Worm (Caenorhabditis elegans): Measurements from ENCODE around the gene ZK105.12.
A peak's percentile ranks its signal among the peaks of the same experiment; 100 is the strongest.

The ZK105.12 gene

ce11 chrV:7730488-7730887 lies 14.6 kb upstream of the ZK105.12 start (continued):
- TF ChIP-seq nhr-90 (tag; optimal IDR thresholded peaks at IDR 0.05) (peak; percentile 35), T07F8.4 (tag; optimal IDR thresholded peaks at IDR 0.05) (no peak), pbrm-1 (GFP tag; IDR thresholded peaks at IDR 0.05) (no peak), F33H1.4 (GFP tag; IDR thresholded peaks at IDR 0.05) (peak; percentile 8; the same call in 1 of the 2 replicates), ceh-91 (GFP tag; IDR thresholded peaks at IDR 0.05) (no peak), die-1 (tag; optimal IDR thresholded peaks at IDR 0.05) (no peak), attf-6 (GFP tag; IDR thresholded peaks at IDR 0.05) (no peak), F37B4.10 (GFP tag; IDR thresholded peaks at IDR 0.05) (no peak), F39B2.1 (GFP tag; IDR thresholded peaks at IDR 0.05) (no peak), ztf-22 (GFP tag; optimal IDR thresholded peaks at IDR 0.05) (no peak), ztf-3 (GFP tag; optimal IDR thresholded peaks at IDR 0.05) (no peak), cebp-2 (GFP tag; IDR thresholded peaks at IDR 0.05) (no peak), hlh-12 (tag; optimal IDR thresholded peaks at IDR 0.05) (no peak), efl-1 (GFP tag; optimal IDR thresholded peaks at IDR 0.05) (no peak), B0035.1 (tag; optimal IDR thresholded peaks at IDR 0.05) (no peak), F49E8.2 (tag; optimal IDR thresholded peaks at IDR 0.05; ENCODE audit: insufficient read depth) (no peak), mel-28 (tag; optimal IDR thresholded peaks at IDR 0.05; ENCODE audit: borderline replicate concordance) (no peak), Y53F4B.3 (GFP tag; IDR thresholded peaks at IDR 0.05) (no peak), lir-1 (GFP tag; conservative IDR thresholded peaks at IDR 0.05) (no peak), zim-3 (tag; optimal IDR thresholded peaks at IDR 0.05) (no peak), hmg-1.2 (GFP tag; IDR thresholded peaks at IDR 0.05) (peak; percentile 42; the same call in 1 of the 2 replicates), fkh-3 (tag; optimal IDR thresholded peaks at IDR 0.05) (no peak), rpc-1 (optimal IDR thresholded peaks at IDR 0.05) (peak; percentile 54), rpc-1 (tag; optimal IDR thresholded peaks at IDR 0.05) (peak; percentile 74), bed-1 (GFP tag; IDR thresholded peaks at IDR 0.05) (no peak), ztf-25 (GFP tag; IDR thresholded peaks at IDR 0.05) (no peak), dpl-1 (GFP tag; optimal IDR thresholded peaks at IDR 0.05) (no peak), K12H6.12 (tag; optimal IDR thresholded peaks at IDR 0.05) (peak; percentile 49), atf-7 (tag; optimal IDR thresholded peaks at IDR 0.05) (no peak), C17E4.6 (GFP tag; IDR thresholded peaks at IDR 0.05) (no peak), nhr-179 (tag; optimal IDR thresholded peaks at IDR 0.05) (no peak), T26A5.8 (tag; optimal IDR thresholded peaks at IDR 0.05) (no peak), lsl-1 (GFP tag; optimal IDR thresholded peaks at IDR 0.05) (peak; percentile 12), ccch-3 (GFP tag; optimal IDR thresholded peaks at IDR 0.05) (no peak)

ce11 chrV:7728679-7729027 lies 12.7 kb upstream of the ZK105.12 start, which contains the start of gene Y97E10C.1:
TSS of gene Y97E10C.1 (plus strand) at chrV:7728879.
- TF ChIP-seq hmg-1.2 (GFP tag; IDR thresholded peaks at IDR 0.05), result no peak
- no peak for TF ChIP-seq dpff-1 (tag; optimal IDR thresholded peaks at IDR 0.05)
- no peak for TF ChIP-seq B0336.3 (GFP tag; IDR thresholded peaks at IDR 0.05)
- no peak for TF ChIP-seq pbrm-1 (GFP tag; IDR thresholded peaks at IDR 0.05)
- TF ChIP-seq ccch-3 (GFP tag; optimal IDR thresholded peaks at IDR 0.05), result no peak
- no peak for TF ChIP-seq Y53F4B.3 (GFP tag; IDR thresholded peaks at IDR 0.05)
- TF ChIP-seq ztf-18 (tag; optimal IDR thresholded peaks at IDR 0.05), result no peak

DNA sequence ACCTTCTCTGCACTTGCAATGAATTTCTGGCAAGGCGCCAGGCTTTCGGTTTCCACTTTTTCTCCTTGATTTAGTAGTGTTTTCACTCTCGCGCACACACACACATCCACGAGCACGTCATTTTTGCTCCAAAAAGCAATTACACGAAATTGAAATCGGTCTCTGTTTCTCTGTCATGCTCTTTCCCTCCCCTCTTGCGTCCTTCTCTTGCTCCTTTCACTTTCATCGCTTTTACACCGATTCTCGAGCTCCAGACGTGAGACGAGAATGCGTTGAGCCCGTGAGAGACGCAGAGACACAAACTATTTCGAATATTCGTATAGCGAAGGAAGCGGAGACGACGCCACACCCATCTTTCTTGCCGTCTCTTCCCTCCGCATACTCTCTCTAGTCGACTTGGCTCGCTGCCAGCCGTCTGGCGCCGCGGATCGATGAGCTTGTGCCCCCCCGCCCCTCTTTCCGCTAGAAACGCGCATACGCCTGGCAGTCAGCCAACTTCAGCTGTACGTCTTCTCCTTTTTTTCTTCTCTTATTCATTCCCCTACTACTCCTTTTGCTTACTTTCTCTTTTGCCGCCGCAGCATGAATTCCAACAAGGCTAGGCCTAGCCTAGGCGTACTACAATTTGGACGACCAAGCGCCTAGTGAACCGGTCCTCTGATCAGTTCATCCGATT lies 12.2 kb upstream of the ZK105.12 start:
- no peak for TF ChIP-seq F39B2.1 (GFP tag; IDR thresholded peaks at IDR 0.05)
- peak in 1 of 3 experiments; percentile 77 for TF ChIP-seq lin-35 (GFP tag; optimal IDR thresholded peaks at IDR 0.05)
- no peak for TF ChIP-seq pha-4 (tag; optimal IDR thresholded peaks at IDR 0.05)
- TF ChIP-seq nfyb-1 (GFP tag; IDR thresholded peaks at IDR 0.05), result peak; percentile 74; the same call in 1 of the 2 replicates
- no peak for TF ChIP-seq sptf-2 (GFP tag; optimal IDR thresholded peaks at IDR 0.05)
- TF ChIP-seq ceh-100 (GFP tag; IDR thresholded peaks at IDR 0.05), result no peak
- TF ChIP-seq F37B4.10 (GFP tag; IDR thresholded peaks at IDR 0.05), result no peak
- TF ChIP-seq die-1 (tag; optimal IDR thresholded peaks at IDR 0.05), result peak; percentile 24
- no peak for TF ChIP-seq C17E4.6 (GFP tag; IDR thresholded peaks at IDR 0.05)
- TF ChIP-seq nfya-1 (tag; optimal IDR thresholded peaks at IDR 0.05; ENCODE audit: borderline replicate concordance, insufficient read depth), result no peak
- peak; percentile 43; the same call in 1 of the 2 replicates for TF ChIP-seq dox-1 (GFP tag; IDR thresholded peaks at IDR 0.05)
- peak; percentile 78; the same call in 1 of the 2 replicates for TF ChIP-seq egrh-3 (GFP tag; IDR thresholded peaks at IDR 0.05)
- no peak for TF ChIP-seq cebp-1 (GFP tag; IDR thresholded peaks at IDR 0.05)
- peak; percentile 80 for TF ChIP-seq cebp-1 (tag; optimal IDR thresholded peaks at IDR 0.05)

All from whole organism, young adult.